Fruit fly (Drosophila melanogaster) S2 (cell line): ENCODE data around the gene ZnT63C.

Source experiments
- CG8478 ChIP-seq: fragments of >200 bp; optimal IDR thresholded peaks from 2 replicates; lab custom pipeline; 2018
- CTCF ChIP-seq, 2 experiments: fragments of >200 bp; optimal IDR thresholded peaks; 2 replicates each; lab custom pipeline; 2018

DNA sequence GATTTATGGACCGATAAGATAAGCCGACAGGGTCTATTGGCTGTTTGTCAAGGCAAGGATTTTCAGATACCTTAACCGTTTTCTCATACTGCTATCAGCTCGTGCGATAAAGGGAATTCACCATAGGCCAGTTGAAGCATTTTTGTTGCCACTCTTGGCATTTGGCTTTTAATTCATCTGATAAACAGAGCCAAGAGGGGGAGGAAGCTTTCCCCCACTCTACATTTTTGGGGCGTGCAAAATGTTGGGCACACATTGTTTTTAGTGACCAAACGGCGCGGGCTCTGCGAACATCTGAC is 46.3 kb downstream of the ZnT63C start:
- TF ChIP-seq CG8478 (lab: Kevin White, UChicago): no peak
- no peak for TF ChIP-seq CTCF (optimal IDR thresholded peaks at IDR 0.05; lab: Kevin White, UChicago)
